Fruit fly (Drosophila melanogaster): ENCODE results near the gene CG43273.

DNA sequence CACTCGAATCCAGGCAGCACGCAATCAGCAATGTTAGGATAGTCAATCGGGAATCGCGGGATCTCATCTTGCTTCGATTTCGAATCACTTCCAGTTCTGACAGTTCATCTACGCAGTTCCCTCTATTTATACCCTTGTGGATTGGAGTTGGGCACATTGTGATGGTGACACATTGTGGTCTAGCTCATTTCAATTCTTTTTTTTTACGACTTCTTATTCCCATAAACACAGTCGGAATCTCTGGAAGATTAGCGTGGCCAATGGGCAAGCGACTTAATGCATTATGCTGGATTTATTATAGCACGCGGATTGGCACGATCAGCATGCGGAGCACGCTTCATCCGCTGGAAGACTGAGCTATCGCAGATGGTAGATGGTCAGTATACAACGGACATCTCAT, 32.0 kb downstream of the CG43273 start, which contains the start of gene CG13640:
- no peak for TF ChIP-seq CG1621 (tag; optimal IDR thresholded peaks at IDR 0.05)
- TF ChIP-seq ss (GFP tag; optimal IDR thresholded peaks at IDR 0.05) = no peak
- TF ChIP-seq dsx (GFP tag; optimal IDR thresholded peaks at IDR 0.05; ENCODE audit: poor library complexity, severe bottlenecking) = no peak
- TF ChIP-seq CG3032 (tag; optimal IDR thresholded peaks at IDR 0.05) = no peak
- no peak for TF ChIP-seq fd59A (GFP tag; optimal IDR thresholded peaks at IDR 0.05)
- TF ChIP-seq CG6854 (GFP tag; optimal IDR thresholded peaks at IDR 0.05) = no peak
- no peak for TF ChIP-seq achi (GFP tag; optimal IDR thresholded peaks at IDR 0.05)

Data from whole organism, prepupa.